Fruit fly (Drosophila melanogaster): ENCODE measurements around the gene CG32264.
A peak's percentile ranks its signal among the peaks of the same experiment; 100 is the strongest.

Gene CG32264

DNA sequence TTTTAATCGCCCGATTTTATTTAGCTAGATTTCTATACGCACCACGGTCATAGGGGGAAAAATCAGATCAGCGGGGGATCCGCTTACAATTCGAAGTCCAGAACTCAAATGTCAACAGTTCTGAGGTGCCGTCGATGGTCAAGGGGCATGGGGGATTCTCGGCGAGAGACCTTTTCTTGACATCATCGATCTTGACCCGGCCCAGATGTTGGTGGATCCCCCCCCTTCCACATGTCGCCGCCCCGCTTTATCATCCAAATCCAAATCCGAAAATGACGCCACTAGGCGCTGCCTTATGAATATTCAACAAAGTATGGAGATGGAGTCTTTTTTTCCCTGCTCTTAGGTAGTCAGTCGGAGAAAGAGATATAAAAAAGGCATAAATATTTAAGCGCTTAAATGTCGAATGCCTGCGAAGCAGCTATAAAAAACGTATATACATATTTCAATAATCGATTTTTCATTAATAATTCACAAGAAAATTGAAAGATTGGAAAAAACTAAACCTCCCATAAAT is 41.6 kb upstream of the CG32264 start:
- peak; percentile 43; the same call in 1 of the 2 replicates for TF ChIP-seq crol (GFP tag; IDR thresholded peaks at IDR 0.05)
- TF ChIP-seq ATbp (GFP tag; optimal IDR thresholded peaks at IDR 0.05) = no peak
- no peak for TF ChIP-seq sr (GFP tag; IDR thresholded peaks at IDR 0.05)
- no peak for TF ChIP-seq CG8290 (GFP tag; optimal IDR thresholded peaks at IDR 0.05)
- TF ChIP-seq CG8290 (tag; optimal IDR thresholded peaks at IDR 0.05) = no peak
- TF ChIP-seq CG9797 (GFP tag; optimal IDR thresholded peaks at IDR 0.05) = no peak
- TF ChIP-seq CG18476 (GFP tag; optimal IDR thresholded peaks at IDR 0.05) = no peak
- no peak for TF ChIP-seq cad (GFP tag; optimal IDR thresholded peaks at IDR 0.05)
- TF ChIP-seq sqz (GFP tag; optimal IDR thresholded peaks at IDR 0.05) = peak; percentile 43
- peak; percentile 62 for TF ChIP-seq kni (GFP tag; optimal IDR thresholded peaks at IDR 0.05)
- TF ChIP-seq sd (tag; optimal IDR thresholded peaks at IDR 0.05) = peak; percentile 23
- peak; percentile 25 for TF ChIP-seq CG12769 (tag; optimal IDR thresholded peaks at IDR 0.05)
- TF ChIP-seq oc (tag; optimal IDR thresholded peaks at IDR 0.05) = peak; percentile 42
- no peak for TF ChIP-seq dmrt11E (tag; optimal IDR thresholded peaks at IDR 0.05)
- 0 out of 3 replicates have a peak, but pooled peaks have one; percentile 52 for TF ChIP-seq z (GFP tag; IDR thresholded peaks at IDR 0.05)
- TF ChIP-seq sens (GFP tag) = peak; percentile 0
- no peak for TF ChIP-seq pum (GFP tag; optimal IDR thresholded peaks at IDR 0.05)
- TF ChIP-seq repo (GFP tag; optimal IDR thresholded peaks at IDR 0.05) = no peak
- TF ChIP-seq vvl (GFP tag; IDR thresholded peaks at IDR 0.05) = peak; percentile 91
- peak in 1 of 2 experiments; percentile 50 for TF ChIP-seq Hr78 (GFP tag; optimal IDR thresholded peaks at IDR 0.05)
- TF ChIP-seq ci (GFP tag; IDR thresholded peaks at IDR 0.05) = 0 out of 3 replicates have a peak, but pooled peaks have one; percentile 19
- peak; percentile 46; the same call in 1 of the 2 replicates for TF ChIP-seq Awh (GFP tag; IDR thresholded peaks at IDR 0.05)
- TF ChIP-seq abd-A (tag; optimal IDR thresholded peaks at IDR 0.05) = peak; percentile 66
- TF ChIP-seq stwl (tag; optimal IDR thresholded peaks at IDR 0.05) = no peak

DNA sequence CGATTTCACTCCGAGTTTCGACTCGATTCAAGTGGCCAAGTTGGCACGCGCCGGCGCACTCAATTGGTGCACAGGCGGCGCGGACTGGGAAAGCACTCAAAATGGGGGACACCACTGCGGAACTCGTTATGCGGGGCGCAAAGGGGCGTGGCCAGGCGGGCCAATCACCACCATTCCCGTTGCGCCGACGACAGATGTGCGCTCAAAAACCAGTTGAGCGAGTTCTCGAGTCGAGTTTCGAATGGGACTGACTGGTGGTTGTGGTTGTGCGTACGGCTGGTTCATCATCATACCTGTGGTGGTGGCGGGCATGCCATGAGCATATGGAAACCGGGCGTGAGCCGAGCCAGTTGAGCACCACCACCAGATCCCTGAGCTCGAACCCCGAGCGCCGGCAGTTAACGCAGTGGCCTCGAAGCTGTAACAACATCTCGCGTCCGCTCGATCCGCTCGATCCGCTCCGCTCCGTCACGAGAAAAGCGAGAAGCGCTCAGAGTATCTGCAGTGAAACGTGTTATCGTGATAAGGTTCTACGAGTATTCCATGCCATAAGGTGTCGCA is 39.6 kb upstream of the CG32264 start, which contains the start of gene Awh:
Gene Awh, plus strand, starts transcription at position 392 of the 561 bp plus-strand sequence.
- TF ChIP-seq z (GFP tag; IDR thresholded peaks at IDR 0.05) (peak; percentile 99), tll (GFP tag; optimal IDR thresholded peaks at IDR 0.05) (peak in 1 of 2 experiments; percentile 5), Opbp (GFP tag; IDR thresholded peaks at IDR 0.05; ENCODE audit: partially characterized antibody) (peak; percentile 62; the same call in 2 of the 3 replicates), ato (GFP tag; IDR thresholded peaks at IDR 0.05; ENCODE audit: partially characterized antibody) (0 out of 2 replicates have a peak, but pooled peaks have one; percentile 15), nom (GFP tag; optimal IDR thresholded peaks at IDR 0.05) (peak; percentile 23), chn (GFP tag; optimal IDR thresholded peaks at IDR 0.05) (no peak), CG10431 (GFP tag; optimal IDR thresholded peaks at IDR 0.05) (no peak), hth (optimal IDR thresholded peaks at IDR 0.05) (no peak), Drgx (GFP tag; IDR thresholded peaks at IDR 0.05) (no peak), inv (GFP tag; IDR thresholded peaks at IDR 0.05; ENCODE audit: partially characterized antibody) (no peak), Deaf1 (tag; optimal IDR thresholded peaks at IDR 0.05) (peak; percentile 26), CG16779 (GFP tag; IDR thresholded peaks at IDR 0.05) (no peak), seq (GFP tag; IDR thresholded peaks at IDR 0.05) (peak; percentile 70), salm (tag; optimal IDR thresholded peaks at IDR 0.05) (no peak), chinmo (GFP tag; IDR thresholded peaks at IDR 0.05; ENCODE audit: partially characterized antibody) (peak; percentile 83; the same call in 3 of the 4 replicates), ewg (GFP tag; optimal IDR thresholded peaks at IDR 0.05) (peak; percentile 66), sna (GFP tag; IDR thresholded peaks at IDR 0.05; ENCODE audit: partially characterized antibody) (peak; percentile 50), CG17568 (GFP tag; optimal IDR thresholded peaks at IDR 0.05) (no peak), Nf-YA (GFP tag; IDR thresholded peaks at IDR 0.05) (peak; percentile 74), pum (GFP tag; optimal IDR thresholded peaks at IDR 0.05) (no peak), vfl (GFP tag; optimal IDR thresholded peaks at IDR 0.05) (no peak), Nf-YB (GFP tag; optimal IDR thresholded peaks at IDR 0.05) (peak; percentile 99), shn (GFP tag; optimal IDR thresholded peaks at IDR 0.05) (no peak), CG14441 (GFP tag; IDR thresholded peaks at IDR 0.05) (no peak), Oli (tag; optimal IDR thresholded peaks at IDR 0.05) (peak; percentile 40), CG10543 (GFP tag; optimal IDR thresholded peaks at IDR 0.05) (peak; percentile 3), amos (GFP tag; IDR thresholded peaks at IDR 0.05; ENCODE audit: partially characterized antibody) (peak; percentile 53; the same call in 1 of the 2 replicates)
